Worm (Caenorhabditis elegans): ENCODE results near the gene mcm-3.
A peak's percentile ranks its signal among the peaks of the same experiment; 100 is the strongest.
"Not testable (repeated sequence)": the region's sequence is repeated elsewhere in the genome, so short reads cannot be mapped to it uniquely, and the experiment has no call there.

Gene mcm-3

DNA sequence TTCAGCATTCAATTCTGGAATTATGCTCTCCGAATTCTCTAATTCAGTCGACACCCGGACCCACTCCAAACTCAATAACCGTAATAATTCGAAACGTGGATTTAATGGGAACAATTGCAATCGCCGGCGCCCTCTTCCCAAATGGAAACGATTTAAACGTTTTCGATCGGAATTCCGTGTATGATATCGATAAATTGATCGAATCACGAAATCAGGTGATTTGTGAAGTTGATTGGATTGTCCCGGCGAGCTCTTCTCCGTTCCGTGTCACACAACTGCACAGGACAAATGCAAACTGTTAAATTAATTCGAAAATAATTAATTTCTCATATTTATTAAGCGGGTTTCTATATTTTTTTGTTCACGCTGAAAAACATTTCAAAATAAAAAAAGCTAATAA is 3.5 kb downstream of the mcm-3 start, which contains the start of gene C25D7.16:
Gene C25D7.16 (plus strand): TSS at position 301 of the 400 bp plus-strand sequence.
- no peak for TF ChIP-seq ztf-16 (tag; optimal IDR thresholded peaks at IDR 0.05)
- no peak for TF ChIP-seq ceh-31 (tag; optimal IDR thresholded peaks at IDR 0.05)
- TF ChIP-seq fkh-10 (GFP tag; optimal IDR thresholded peaks at IDR 0.05), result no peak
- TF ChIP-seq elt-2 (tag; optimal IDR thresholded peaks at IDR 0.05), result no peak
- no peak for TF ChIP-seq ceh-9 (tag; optimal IDR thresholded peaks at IDR 0.05)
- TF ChIP-seq unc-42 (tag; optimal IDR thresholded peaks at IDR 0.05), result no peak
- no peak for TF ChIP-seq nhr-232 (tag; optimal IDR thresholded peaks at IDR 0.05)

DNA sequence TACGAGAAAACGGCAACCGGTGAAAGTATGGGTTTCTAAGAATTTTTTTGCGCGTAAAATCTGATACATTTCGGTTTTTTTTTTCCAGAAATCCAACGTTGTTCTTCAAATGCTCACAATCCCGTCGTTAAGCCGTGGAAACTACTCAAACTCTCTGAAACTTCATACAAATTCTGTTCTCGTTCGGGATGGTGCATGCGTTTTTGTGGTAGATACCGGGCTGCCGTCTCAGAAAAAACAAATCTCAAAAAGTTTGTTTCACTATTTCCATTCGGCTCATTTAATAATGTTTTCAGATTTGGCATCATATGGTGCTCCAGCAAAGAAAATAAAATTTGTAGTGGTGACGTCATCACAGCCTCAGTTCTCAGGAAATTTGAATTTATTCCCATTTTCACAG is 4.7 kb downstream of the mcm-3 start:
- no peak for TF ChIP-seq pat-9 (tag; optimal IDR thresholded peaks at IDR 0.05)

DNA sequence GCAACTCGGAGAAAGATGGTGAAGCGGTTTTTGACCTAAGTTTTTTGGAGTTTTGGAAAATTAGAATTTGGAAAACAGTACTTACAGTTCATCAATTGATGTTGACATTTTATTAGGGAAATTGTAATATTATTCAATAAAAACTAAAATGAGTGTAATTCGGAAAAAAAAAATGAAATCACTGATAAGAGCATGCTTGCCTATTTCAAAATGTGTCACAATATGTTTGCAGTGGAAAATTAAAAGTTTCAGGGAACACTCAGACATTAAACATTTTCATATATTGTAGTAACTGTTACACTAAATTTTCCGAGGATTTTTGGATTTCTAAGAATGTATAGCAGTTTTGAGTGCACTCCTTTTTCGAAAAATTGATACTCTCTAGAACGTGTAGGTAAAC is 7.0 kb downstream of the mcm-3 start, which contains the start of the genes fbxa-82 and C25D7.5:
Gene fbxa-82 (minus strand): TSS at position 163 of the 400 bp plus-strand sequence.
Gene C25D7.5 (plus strand): TSS at position 283 of the 400 bp plus-strand sequence.
- TF ChIP-seq sox-2 (GFP tag; IDR thresholded peaks at IDR 0.05) (no peak), C08G9.2 (tag; optimal IDR thresholded peaks at IDR 0.05) (no peak), dmd-4 (tag; optimal IDR thresholded peaks at IDR 0.05; ENCODE audit: borderline replicate concordance) (no peak), unc-86 (tag; optimal IDR thresholded peaks at IDR 0.05) (no peak), tbx-2 (tag; optimal IDR thresholded peaks at IDR 0.05) (no peak), nhr-232 (tag; optimal IDR thresholded peaks at IDR 0.05) (no peak), ztf-16 (tag; optimal IDR thresholded peaks at IDR 0.05) (no peak), tbx-7 (tag; optimal IDR thresholded peaks at IDR 0.05) (no peak), ceh-48 (tag; optimal IDR thresholded peaks at IDR 0.05) (no peak), ceh-30 (tag; optimal IDR thresholded peaks at IDR 0.05) (no peak), elt-2 (tag; optimal IDR thresholded peaks at IDR 0.05) (no peak), pros-1 (tag; optimal IDR thresholded peaks at IDR 0.05) (no peak), pha-4 (tag; optimal IDR thresholded peaks at IDR 0.05) (no peak), unc-3 (GFP tag; conservative IDR thresholded peaks at IDR 0.05) (no peak), unc-3 (tag; optimal IDR thresholded peaks at IDR 0.05) (no peak), eyg-1 (tag; optimal IDR thresholded peaks at IDR 0.05) (no peak), pqm-1 (tag; optimal IDR thresholded peaks at IDR 0.05) (no peak), hlh-6 (tag; optimal IDR thresholded peaks at IDR 0.05) (no peak)

DNA sequence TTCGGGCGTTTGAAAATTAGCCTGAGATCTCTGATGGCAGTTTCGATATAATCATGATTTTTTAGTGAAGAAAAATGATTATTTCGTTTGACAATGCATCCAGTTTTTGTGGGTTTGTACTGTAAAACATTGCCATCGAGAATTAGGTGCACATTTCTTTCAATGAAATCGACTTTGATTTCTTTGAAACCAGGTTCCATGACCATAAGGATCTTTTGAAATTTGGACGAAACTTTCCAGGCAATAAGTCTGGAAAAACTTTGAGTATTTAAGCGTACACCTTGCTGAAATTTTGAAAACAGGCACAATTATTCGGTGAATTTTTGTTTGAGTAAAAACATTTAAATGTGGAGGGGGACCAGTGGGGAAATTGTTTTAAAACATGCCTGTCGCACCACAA is 7.7 kb downstream of the mcm-3 start:
- TF ChIP-seq hlh-6 (tag; optimal IDR thresholded peaks at IDR 0.05), result no peak
- no peak for TF ChIP-seq ceh-30 (tag; optimal IDR thresholded peaks at IDR 0.05)
- no peak for TF ChIP-seq odd-2 (tag; optimal IDR thresholded peaks at IDR 0.05)
- no peak for TF ChIP-seq unc-86 (tag; optimal IDR thresholded peaks at IDR 0.05)
- TF ChIP-seq dve-1 (tag; optimal IDR thresholded peaks at IDR 0.05), result no peak
- TF ChIP-seq madf-2 (tag; optimal IDR thresholded peaks at IDR 0.05), result no peak
- no peak for TF ChIP-seq K09A11.1 (tag; optimal IDR thresholded peaks at IDR 0.05; ENCODE audit: insufficient read depth)
- TF ChIP-seq ahr-1 (tag; optimal IDR thresholded peaks at IDR 0.05), result no peak
- TF ChIP-seq sox-2 (GFP tag; IDR thresholded peaks at IDR 0.05), result no peak
- TF ChIP-seq pqm-1 (tag; optimal IDR thresholded peaks at IDR 0.05), result no peak
- no peak for TF ChIP-seq lin-11 (tag; optimal IDR thresholded peaks at IDR 0.05)
- no peak for TF ChIP-seq pag-3 (tag; optimal IDR thresholded peaks at IDR 0.05; ENCODE audit: borderline replicate concordance)
- no peak for TF ChIP-seq Y22D7AL.16 (tag; optimal IDR thresholded peaks at IDR 0.05)

DNA sequence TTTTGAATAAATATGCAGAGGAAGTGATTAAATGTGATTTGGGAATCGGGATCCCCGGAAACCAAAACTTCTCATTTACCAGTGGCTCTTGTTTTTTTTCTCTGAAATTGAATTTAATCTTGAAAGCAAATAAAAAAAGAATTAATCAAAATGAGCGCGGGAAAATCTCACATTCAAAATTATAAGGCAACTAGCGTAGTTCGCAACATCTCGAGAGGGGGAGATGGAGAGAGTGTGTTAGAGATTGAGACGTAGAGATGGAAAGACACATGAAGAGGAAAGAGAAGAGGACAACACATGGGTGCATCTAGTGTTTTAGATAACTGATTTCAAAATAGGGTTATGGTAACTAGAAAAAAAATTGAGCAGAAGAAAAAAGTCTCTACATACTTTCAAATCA is 11.3 kb downstream of the mcm-3 start, which contains the start of gene sdc-3:
Gene sdc-3 (minus strand): TSS at position 101 of the 400 bp plus-strand sequence.
- TF ChIP-seq gmeb-2 (tag; optimal IDR thresholded peaks at IDR 0.05), result no peak
- peak; percentile 17 for TF ChIP-seq unc-55 (GFP tag; optimal IDR thresholded peaks at IDR 0.05)

DNA sequence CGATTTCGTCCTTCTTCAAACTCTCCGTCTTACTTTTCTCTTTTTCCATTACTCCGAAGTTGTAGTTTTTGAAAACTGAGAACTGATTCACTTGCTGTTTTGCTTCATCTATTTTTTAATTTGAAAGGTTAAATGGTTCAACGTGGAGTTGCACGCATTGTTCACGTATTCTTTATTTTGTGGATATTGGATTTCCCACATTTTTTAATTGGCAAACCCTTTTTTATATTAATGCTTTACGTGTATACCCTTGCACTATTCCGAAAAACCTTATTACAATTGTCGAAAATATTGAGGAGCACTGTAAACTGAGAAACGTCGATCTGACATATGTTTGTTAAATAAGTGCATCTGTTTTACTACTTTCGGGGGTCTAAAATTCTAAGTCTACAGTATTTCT is 22.6 kb downstream of the mcm-3 start, which contains the start of gene melo-3:
Gene melo-3 (minus strand): TSS at position 101 of the 400 bp plus-strand sequence.
- TF ChIP-seq hlh-30 (tag; optimal IDR thresholded peaks at IDR 0.05; ENCODE audit: insufficient read depth); Y22D7AL.16 (tag; optimal IDR thresholded peaks at IDR 0.05); ceh-18 (tag; optimal IDR thresholded peaks at IDR 0.05): not testable (repeated sequence)
